Fruit fly (Drosophila melanogaster) whole organism, embryonic: ENCODE results near the gene Tbc1d22.

Experiments used
- Ada2b ChIP-seq: fragments of 200-800 bp; sonication (Bioruptor generic); IDR thresholded peaks from 2 replicates; pipeline ENCODE4 v1.3.6; 2022; ENCODE audit warnings: missing biosample characterization, missing genetic modification characterization
- Asciz ChIP-seq: fragments of 200-800 bp; sonication (Bioruptor generic); optimal IDR thresholded peaks from 2 replicates; lab custom pipeline; 2017; ENCODE audit warnings: missing biosample characterization, mild to moderate bottlenecking, missing genetic modification characterization, missing genetic modification reagents
- Atf-2 ChIP-seq: fragments of 200-800 bp; sonication (Bioruptor generic); optimal IDR thresholded peaks from 2 replicates; lab custom pipeline; 2016; ENCODE audit warnings: missing biosample characterization, missing genetic modification characterization
- B-H1 ChIP-seq: fragments of 200-800 bp; sonication (Bioruptor generic); IDR thresholded peaks from 3 replicates; pipeline ENCODE4 v1.3.6; 2022; ENCODE audit warnings: missing biosample characterization, missing genetic modification characterization
- Bgb ChIP-seq: fragments of 200-800 bp; sonication (Bioruptor generic); IDR thresholded peaks from 2 replicates; pipeline ENCODE4 v1.3.6; 2022; ENCODE audit warnings: missing biosample characterization, missing genetic modification characterization; ENCODE audit not compliant: partially characterized antibody
- CG10321 ChIP-seq: fragments of 200-800 bp; sonication (Bioruptor generic); IDR thresholded peaks from 2 replicates; pipeline ENCODE4 v1.3.6; 2022; ENCODE audit warnings: missing biosample characterization, missing genetic modification characterization
- CG11560 ChIP-seq: fragments of 200-800 bp; sonication (Bioruptor generic); IDR thresholded peaks from 3 replicates; pipeline ENCODE4 v1.3.6; 2022; ENCODE audit warnings: missing biosample characterization, missing genetic modification characterization
- CG11696 ChIP-seq: fragments of 200-800 bp; sonication (Bioruptor generic); IDR thresholded peaks from 2 replicates; pipeline ENCODE4 v1.3.6; 2022; ENCODE audit warnings: missing biosample characterization, missing genetic modification characterization
- CG12104 ChIP-seq: fragments of 200-800 bp; sonication (Bioruptor generic); optimal IDR thresholded peaks from 3 replicates; lab custom pipeline; 2016; ENCODE audit warnings: missing biosample characterization, missing genetic modification characterization
- CG13775 ChIP-seq: fragments of 200-800 bp; sonication (Bioruptor generic); optimal IDR thresholded peaks from 3 replicates; lab custom pipeline; 2017; ENCODE audit warnings: missing biosample characterization, mild to moderate bottlenecking, missing genetic modification characterization
- CG14014 ChIP-seq: fragments of 200-800 bp; sonication (Bioruptor generic); IDR thresholded peaks from 2 replicates; pipeline ENCODE4 v1.3.6; 2022; ENCODE audit warnings: missing biosample characterization, missing genetic modification characterization
- CG14710 ChIP-seq: fragments of 200-800 bp; sonication (Bioruptor generic); optimal IDR thresholded peaks from 3 replicates; lab custom pipeline; 2019; ENCODE audit warnings: missing biosample characterization, mild to moderate bottlenecking, missing genetic modification characterization, moderate library complexity
- CG15269 ChIP-seq: fragments of 200-800 bp; sonication (Bioruptor generic); optimal IDR thresholded peaks from 2 replicates; lab custom pipeline; 2018; ENCODE audit warnings: missing biosample characterization, mild to moderate bottlenecking, missing genetic modification characterization, moderate library complexity
- CG1529 ChIP-seq: fragments of 200-800 bp; sonication (Bioruptor generic); optimal IDR thresholded peaks from 3 replicates; lab custom pipeline; 2018; ENCODE audit warnings: missing biosample characterization, missing genetic modification characterization
- CG15514 ChIP-seq: fragments of 200-800 bp; sonication (Bioruptor generic); optimal IDR thresholded peaks from 3 replicates; lab custom pipeline; 2017; ENCODE audit warnings: missing biosample characterization, missing genetic modification characterization, mild to moderate bottlenecking, moderate library complexity, missing genetic modification reagents
- CG17359 ChIP-seq: fragments of 200-800 bp; sonication (Bioruptor generic); optimal IDR thresholded peaks from 3 replicates; lab custom pipeline; 2018; ENCODE audit warnings: missing biosample characterization, mild to moderate bottlenecking, missing genetic modification characterization, moderate library complexity
- CG17568 ChIP-seq: fragments of 200-800 bp; sonication (Bioruptor generic); optimal IDR thresholded peaks from 2 replicates; lab custom pipeline; 2018; ENCODE audit warnings: missing biosample characterization, mild to moderate bottlenecking, missing genetic modification characterization, moderate library complexity
- CG1832 ChIP-seq: fragments of 200-800 bp; sonication (Bioruptor generic); optimal IDR thresholded peaks from 2 replicates; lab custom pipeline; 2017; ENCODE audit warnings: missing biosample characterization, mild to moderate bottlenecking, missing genetic modification characterization, inconsistent platforms
- CG18619 ChIP-seq: fragments of 200-800 bp; sonication (Bioruptor generic); optimal IDR thresholded peaks from 3 replicates; lab custom pipeline; 2017; ENCODE audit warnings: missing biosample characterization, mild to moderate bottlenecking, missing genetic modification characterization
- CG31365 ChIP-seq: fragments of 200-800 bp; sonication (Bioruptor generic); optimal IDR thresholded peaks from 2 replicates; lab custom pipeline; 2018; ENCODE audit warnings: missing biosample characterization, mild to moderate bottlenecking, missing genetic modification characterization
- CG31441 ChIP-seq: fragments of 200-800 bp; sonication (Bioruptor generic); IDR thresholded peaks from 2 replicates; pipeline ENCODE4 v1.3.6; 2022; ENCODE audit warnings: missing biosample characterization, missing genetic modification characterization
- CG5245 ChIP-seq: fragments of 200-800 bp; sonication (Bioruptor generic); optimal IDR thresholded peaks from 3 replicates; lab custom pipeline; 2016; ENCODE audit warnings: missing biosample characterization, missing genetic modification characterization
- CG8765 ChIP-seq: fragments of 200-800 bp; sonication (Bioruptor generic); IDR thresholded peaks from 2 replicates; pipeline ENCODE4 v1.3.6; 2022; ENCODE audit warnings: missing biosample characterization, missing genetic modification characterization
- Chrac-16 ChIP-seq: fragments of 200-800 bp; sonication (Bioruptor generic); optimal IDR thresholded peaks from 3 replicates; lab custom pipeline; 2016; ENCODE audit warnings: missing biosample characterization, missing genetic modification characterization
- Dbx ChIP-seq: fragments of 200-800 bp; sonication (Bioruptor generic); IDR thresholded peaks from 3 replicates; pipeline ENCODE4 v1.3.6; 2022; ENCODE audit warnings: missing biosample characterization, missing genetic modification characterization
- ERR ChIP-seq: fragments of 200-800 bp; sonication (Bioruptor generic); optimal IDR thresholded peaks from 2 replicates; lab custom pipeline; 2016; ENCODE audit warnings: missing biosample characterization, missing genetic modification characterization
- HLH4C ChIP-seq: fragments of 200-800 bp; sonication (Bioruptor generic); IDR thresholded peaks from 3 replicates; pipeline ENCODE4 v1.3.6; 2022; ENCODE audit warnings: missing biosample characterization, missing genetic modification characterization; ENCODE audit not compliant: partially characterized antibody
- Med ChIP-seq: fragments of 200-800 bp; sonication (Bioruptor generic); peaks from one replicate; lab custom pipeline; 2016; ENCODE audit warnings: missing biosample characterization, missing genetic modification characterization, mild to moderate bottlenecking, inconsistent platforms, moderate library complexity
- Neu2 ChIP-seq: fragments of 200-800 bp; sonication (Bioruptor generic); optimal IDR thresholded peaks from 3 replicates; lab custom pipeline; 2016; ENCODE audit warnings: missing biosample characterization, missing genetic modification characterization, borderline replicate concordance
- Nf-YC ChIP-seq: fragments of 200-800 bp; optimal IDR thresholded peaks from 3 replicates; lab custom pipeline; 2019; ENCODE audit warnings: missing biosample characterization, mild to moderate bottlenecking, missing genetic modification characterization, moderate library complexity
- PHDP ChIP-seq: fragments of 200-800 bp; sonication (Bioruptor generic); optimal IDR thresholded peaks from 3 replicates; lab custom pipeline; 2018; ENCODE audit warnings: missing biosample characterization, mild to moderate bottlenecking, missing genetic modification characterization, moderate library complexity
- Scr ChIP-seq: fragments of 200-800 bp; sonication (Bioruptor generic); IDR thresholded peaks from 2 replicates; pipeline ENCODE4 v1.3.6; 2022; ENCODE audit warnings: missing biosample characterization, missing genetic modification characterization; ENCODE audit not compliant: partially characterized antibody
- Sry-δ ChIP-seq: fragments of 200-800 bp; sonication (Bioruptor generic); optimal IDR thresholded peaks from 2 replicates; lab custom pipeline; 2016; ENCODE audit warnings: missing biosample characterization, missing genetic modification characterization
- Xrp1 ChIP-seq: fragments of 200-800 bp; sonication (Bioruptor generic); IDR thresholded peaks from 2 replicates; pipeline ENCODE4 v1.3.6; 2022; ENCODE audit warnings: missing biosample characterization, missing genetic modification characterization
- croc ChIP-seq: fragments of 200-800 bp; sonication (Bioruptor generic); conservative IDR thresholded peaks from 3 replicates; pipeline ENCODE4 v1.3.6; 2022; ENCODE audit warnings: missing biosample characterization, missing genetic modification characterization
- crp ChIP-seq, 2 experiments: fragments of 200-800 bp; sonication (Bioruptor generic); optimal IDR thresholded peaks; 2 replicates in 1 of 2; 3 replicates in 1 of 2; lab custom pipeline; 2017; ENCODE audit warnings: missing biosample characterization in 2 of 2, missing genetic modification characterization in 2 of 2, mild to moderate bottlenecking in 1 of 2, moderate library complexity in 1 of 2
- dan ChIP-seq: fragments of 200-800 bp; sonication (Bioruptor generic); IDR thresholded peaks from 2 replicates; pipeline ENCODE4 v1.3.6; 2022; ENCODE audit warnings: missing biosample characterization, missing genetic modification characterization
- dmrt11E ChIP-seq: fragments of 200-800 bp; sonication (Bioruptor generic); optimal IDR thresholded peaks from 3 replicates; lab custom pipeline; 2018; ENCODE audit warnings: missing biosample characterization, mild to moderate bottlenecking, missing genetic modification characterization, moderate library complexity
- dpn ChIP-seq, 2 experiments: fragments of 200-800 bp; sonication (Bioruptor generic); optimal IDR thresholded peaks; 3 replicates each; lab custom pipeline; 2016; ENCODE audit warnings: missing biosample characterization in 2 of 2, missing genetic modification characterization in 2 of 2
- ems ChIP-seq: fragments of 200-800 bp; sonication (Bioruptor generic); optimal IDR thresholded peaks from 3 replicates; lab custom pipeline; 2016; ENCODE audit warnings: missing biosample characterization, missing genetic modification characterization
- en ChIP-seq: fragments of 200-800 bp; sonication (Bioruptor generic); optimal IDR thresholded peaks from 2 replicates; lab custom pipeline; 2016; ENCODE audit warnings: missing biosample characterization, missing genetic modification characterization
- ewg ChIP-seq: fragments of 200-800 bp; sonication (Bioruptor generic); optimal IDR thresholded peaks from 3 replicates; lab custom pipeline; 2017; ENCODE audit warnings: mild to moderate bottlenecking, missing biosample characterization, missing genetic modification reagents, missing genetic modification characterization
- gce ChIP-seq: fragments of 200-800 bp; sonication (Bioruptor generic); IDR thresholded peaks from 3 replicates; pipeline ENCODE4 v1.3.6; 2022; ENCODE audit warnings: missing biosample characterization, missing genetic modification characterization
- her ChIP-seq: fragments of 200-800 bp; sonication (Bioruptor generic); optimal IDR thresholded peaks from 2 replicates; lab custom pipeline; 2016; ENCODE audit warnings: missing biosample characterization, missing genetic modification characterization
- jumu ChIP-seq: fragments of 200-800 bp; sonication (Bioruptor generic); optimal IDR thresholded peaks from 3 replicates; lab custom pipeline; 2016; ENCODE audit warnings: missing biosample characterization, missing genetic modification characterization
- odd ChIP-seq: fragments of 200-800 bp; sonication (Bioruptor generic); optimal IDR thresholded peaks from 2 replicates; lab custom pipeline; 2017; ENCODE audit warnings: missing biosample characterization, mild to moderate bottlenecking, missing genetic modification characterization
- sima ChIP-seq: fragments of 200-800 bp; sonication (Bioruptor generic); optimal IDR thresholded peaks from 2 replicates; lab custom pipeline; 2016; ENCODE audit warnings: missing biosample characterization, missing genetic modification characterization
- tin ChIP-seq: fragments of 200-800 bp; sonication (Bioruptor generic); optimal IDR thresholded peaks from 3 replicates; lab custom pipeline; 2016; ENCODE audit warnings: missing biosample characterization, missing genetic modification characterization
- tio ChIP-seq: fragments of 200-800 bp; sonication (Bioruptor generic); optimal IDR thresholded peaks from 2 replicates; lab custom pipeline; 2017; ENCODE audit warnings: missing biosample characterization, missing genetic modification characterization, inconsistent platforms
- toy ChIP-seq: fragments of 200-800 bp; sonication (Bioruptor generic); IDR thresholded peaks from 2 replicates; pipeline ENCODE4 v1.3.6; 2022; ENCODE audit warnings: missing biosample characterization, missing genetic modification characterization

Gene Tbc1d22

dm6 chr3R:21138220-21138754, 36.3 kb downstream of the Tbc1d22 start, which contains the start of gene meigo (continued):
- TF ChIP-seq CG1832 (no peak), CG18619 (GFP tag; lab: Kevin White, UChicago) (peak; percentile 55), CG10321 (GFP tag; lab: Robert Waterston, UW) (no peak), HLH4C (GFP tag; lab: Robert Waterston, UW) (no peak), Nf-YC (tag; lab: Kevin White, UChicago) (peak; percentile 84), CG17359 (tag; lab: Kevin White, UChicago) (peak; percentile 56), Dbx (GFP tag; lab: Robert Waterston, UW) (peak; percentile 71; the same call in 2 of the 3 replicates), CG17568 (no peak), crp (GFP tag; optimal IDR thresholded peaks at IDR 0.05; lab: Kevin White, UChicago) (peak in 1 of 2 experiments; percentile 51), ems (GFP tag; lab: Kevin White, UChicago) (peak; percentile 43), her (GFP tag; lab: Kevin White, UChicago) (no peak), CG31441 (GFP tag; lab: Robert Waterston, UW) (no peak; the same call in none of the 2 replicates), dpn (GFP tag; optimal IDR thresholded peaks at IDR 0.05; lab: Kevin White, UChicago) (peak; percentile 62 to 72), Neu2 (GFP tag; lab: Kevin White, UChicago) (no peak), odd (no peak), croc (no peak; the same call in 2 of the 3 replicates), Med (peak; percentile 91), tin (GFP tag; lab: Kevin White, UChicago) (peak; percentile 54), CG5245 (peak; percentile 29), Xrp1 (GFP tag; lab: Robert Waterston, UW) (peak; percentile 78), CG31365 (tag; lab: Kevin White, UChicago) (no peak), sima (GFP tag; lab: Kevin White, UChicago) (no peak), gce (GFP tag; lab: Robert Waterston, UW) (no peak), dmrt11E (tag; lab: Kevin White, UChicago) (peak; percentile 51), Asciz (GFP tag; lab: Kevin White, UChicago) (no peak), CG11696 (no peak), CG8765 (GFP tag; lab: Robert Waterston, UW) (no peak), toy (no peak), CG1529 (no peak), B-H1 (GFP tag; lab: Robert Waterston, UW) (peak; percentile 45; the same call in 2 of the 3 replicates), Ada2b (GFP tag; lab: Robert Waterston, UW) (peak; percentile 45), Atf-2 (GFP tag; lab: Kevin White, UChicago) (peak; percentile 16), tio (GFP tag; lab: Kevin White, UChicago) (no peak), dan (no peak), en (no peak), CG15514 (GFP tag; lab: Kevin White, UChicago) (peak; percentile 82), CG11560 (tag; lab: Robert Waterston, UW) (peak; percentile 83; the same call in 2 of the 3 replicates), jumu (GFP tag; lab: Kevin White, UChicago) (peak; percentile 40), CG13775 (GFP tag; lab: Kevin White, UChicago) (peak; percentile 55), Bgb (GFP tag; lab: Robert Waterston, UW) (no peak; the same call in 1 of the 2 replicates), CG12104 (GFP tag; lab: Kevin White, UChicago) (peak; percentile 21), PHDP (tag; lab: Kevin White, UChicago) (peak; percentile 64), CG14710 (tag; lab: Kevin White, UChicago) (peak; percentile 83), Sry-δ (peak; percentile 59), CG14014 (GFP tag; lab: Robert Waterston, UW) (peak; percentile 59), Scr (GFP tag; lab: Robert Waterston, UW) (0 out of 2 replicates have a peak, but pooled peaks have one; percentile 18), CG15269 (tag; lab: Kevin White, UChicago) (no peak), ERR (GFP tag; lab: Kevin White, UChicago) (peak; percentile 37), Chrac-16 (peak; percentile 59), ewg (no peak)
